Worm (Caenorhabditis elegans): ENCODE measurements around the gene del-2.

del-2 gene

ce11 chrIV:9647789-9648361, 6.0 kb upstream of the del-2 start, which contains the start of gene amph-1:
Gene amph-1, minus strand, starts transcription at chrIV:9647873.
- TF ChIP-seq snpc-4 (tag; optimal IDR thresholded peaks at IDR 0.05) (no peak), cnd-1 (tag; optimal IDR thresholded peaks at IDR 0.05) (no peak), unc-39 (tag; optimal IDR thresholded peaks at IDR 0.05) (no peak), sptf-1 (tag; optimal IDR thresholded peaks at IDR 0.05) (no peak), mab-5 (tag; optimal IDR thresholded peaks at IDR 0.05) (no peak), ceh-83 (GFP tag; optimal IDR thresholded peaks at IDR 0.05) (no peak)

- TF ChIP-seq drap-1 (GFP tag; optimal IDR thresholded peaks at IDR 0.05) (no peak), lin-13 (tag; optimal IDR thresholded peaks at IDR 0.05) (no peak), lsy-2 (tag; optimal IDR thresholded peaks at IDR 0.05) (no peak), bed-3 (GFP tag; optimal IDR thresholded peaks at IDR 0.05) (no peak), snpc-4 (tag; optimal IDR thresholded peaks at IDR 0.05) (no peak), flh-1 (GFP tag; optimal IDR thresholded peaks at IDR 0.05) (no peak), sptf-1 (tag; optimal IDR thresholded peaks at IDR 0.05) (no peak), elt-1 (tag; optimal IDR thresholded peaks at IDR 0.05; ENCODE audit: borderline replicate concordance, insufficient read depth) (no peak), mep-1 (tag; optimal IDR thresholded peaks at IDR 0.05) (no peak), nhr-76 (tag; optimal IDR thresholded peaks at IDR 0.05) (no peak), lin-32 (GFP tag; optimal IDR thresholded peaks at IDR 0.05) (no peak)
Observed at ce11 chrIV:9643188-9643587, 1.4 kb upstream of the del-2 start, which contains the start of gene degl-2. Gene degl-2, plus strand, starts transcription at chrIV:9643488.

ce11 chrIV:9634848-9635247, 7.0 kb downstream of the del-2 start, which contains the start of gene mca-1:
Gene mca-1, minus strand, starts transcription at chrIV:9634948.
- TF ChIP-seq nhr-2 (tag; optimal IDR thresholded peaks at IDR 0.05) (no peak), ztf-11 (tag; optimal IDR thresholded peaks at IDR 0.05) (no peak)

- no peak for TF ChIP-seq snpc-4 (tag; optimal IDR thresholded peaks at IDR 0.05)
- no peak for TF ChIP-seq unc-62 (GFP tag; optimal IDR thresholded peaks at IDR 0.05)
- TF ChIP-seq nhr-28 (tag; optimal IDR thresholded peaks at IDR 0.05), result no peak
- no peak for TF ChIP-seq zip-8 (tag; optimal IDR thresholded peaks at IDR 0.05)
- no peak for TF ChIP-seq ztf-11 (tag; optimal IDR thresholded peaks at IDR 0.05)
- no peak for TF ChIP-seq mab-5 (tag; optimal IDR thresholded peaks at IDR 0.05)
- TF ChIP-seq nhr-237 (tag; optimal IDR thresholded peaks at IDR 0.05), result no peak
- no peak for TF ChIP-seq elt-1 (tag; optimal IDR thresholded peaks at IDR 0.05; ENCODE audit: borderline replicate concordance, insufficient read depth)
- no peak for TF ChIP-seq M03D4.4 (tag; optimal IDR thresholded peaks at IDR 0.05)
- TF ChIP-seq ceh-43 (GFP tag; optimal IDR thresholded peaks at IDR 0.05), result no peak
- TF ChIP-seq nhr-12 (tag; optimal IDR thresholded peaks at IDR 0.05), result no peak
- no peak for TF ChIP-seq elt-3 (tag; optimal IDR thresholded peaks at IDR 0.05)
- no peak for TF ChIP-seq cnd-1 (tag; optimal IDR thresholded peaks at IDR 0.05)
- TF ChIP-seq pha-4 (tag; optimal IDR thresholded peaks at IDR 0.05), result no peak
- TF ChIP-seq bed-3 (GFP tag; optimal IDR thresholded peaks at IDR 0.05), result no peak
- no peak for TF ChIP-seq sem-2 (GFP tag; optimal IDR thresholded peaks at IDR 0.05)
Observed at ce11 chrIV:9633889-9634288, 7.9 kb downstream of the del-2 start.

- TF ChIP-seq ceh-83 (GFP tag; optimal IDR thresholded peaks at IDR 0.05) (no peak), ceh-39 (tag; optimal IDR thresholded peaks at IDR 0.05) (no peak), elt-3 (tag; optimal IDR thresholded peaks at IDR 0.05) (no peak), lsy-2 (tag; optimal IDR thresholded peaks at IDR 0.05) (no peak), ces-1 (GFP tag; optimal IDR thresholded peaks at IDR 0.05) (no peak), cnd-1 (tag; optimal IDR thresholded peaks at IDR 0.05) (no peak), nhr-2 (tag; optimal IDR thresholded peaks at IDR 0.05) (no peak), unc-62 (GFP tag; optimal IDR thresholded peaks at IDR 0.05) (no peak), elt-1 (tag; optimal IDR thresholded peaks at IDR 0.05; ENCODE audit: borderline replicate concordance, insufficient read depth) (no peak), unc-120 (tag; optimal IDR thresholded peaks at IDR 0.05; ENCODE audit: poor library complexity, severe bottlenecking) (no peak), M03D4.4 (tag; optimal IDR thresholded peaks at IDR 0.05) (no peak)
Observed at ce11 chrIV:9632966-9633494, 8.8 kb downstream of the del-2 start.

ce11 chrIV:9632094-9632493, 9.7 kb downstream of the del-2 start:
- TF ChIP-seq blmp-1 (tag; optimal IDR thresholded peaks at IDR 0.05) (no peak), elt-1 (tag; optimal IDR thresholded peaks at IDR 0.05; ENCODE audit: borderline replicate concordance, insufficient read depth) (no peak), sptf-1 (tag; optimal IDR thresholded peaks at IDR 0.05) (no peak), ceh-39 (tag; optimal IDR thresholded peaks at IDR 0.05) (no peak), elt-3 (tag; optimal IDR thresholded peaks at IDR 0.05) (no peak), M03D4.4 (tag; optimal IDR thresholded peaks at IDR 0.05) (no peak), nhr-237 (tag; optimal IDR thresholded peaks at IDR 0.05) (no peak), nhr-2 (tag; optimal IDR thresholded peaks at IDR 0.05) (no peak), ceh-43 (GFP tag; optimal IDR thresholded peaks at IDR 0.05) (no peak), cnd-1 (tag; optimal IDR thresholded peaks at IDR 0.05) (no peak), drap-1 (GFP tag; optimal IDR thresholded peaks at IDR 0.05) (no peak), lin-32 (GFP tag; optimal IDR thresholded peaks at IDR 0.05) (no peak), hlh-1 (tag; optimal IDR thresholded peaks at IDR 0.05) (no peak), ces-1 (GFP tag; optimal IDR thresholded peaks at IDR 0.05) (no peak), lsy-2 (tag; optimal IDR thresholded peaks at IDR 0.05) (no peak)
